Worm (Caenorhabditis elegans): ENCODE measurements around the gene klc-1.
"Not testable (repeated sequence)": the region's sequence is repeated elsewhere in the genome, so short reads cannot be mapped to it uniquely, and the experiment has no call there.

Gene klc-1

ce11 chrIV:11067003-11067402 lies 16.5 kb upstream of the klc-1 start, which contains the start of gene ttr-17:
Gene ttr-17 (minus strand): TSS chrIV:11067026.
- TF ChIP-seq daf-16 (GFP tag; optimal IDR thresholded peaks at IDR 0.05): peak in 1 of 2 experiments; percentile 83
- TF ChIP-seq daf-16 (tag; optimal IDR thresholded peaks at IDR 0.05): no peak
- TF ChIP-seq dve-1 (tag; optimal IDR thresholded peaks at IDR 0.05; ENCODE audit: insufficient read depth): no peak

ce11 chrIV:11068314-11068713 lies 15.2 kb upstream of the klc-1 start:
- no peak for TF ChIP-seq nhr-25 (tag; optimal IDR thresholded peaks at IDR 0.05; ENCODE audit: borderline replicate concordance, insufficient read depth)
- peak; percentile 57 for TF ChIP-seq hlh-30 (tag; optimal IDR thresholded peaks at IDR 0.05; ENCODE audit: insufficient read depth)
- no peak for TF ChIP-seq ceh-82 (tag; optimal IDR thresholded peaks at IDR 0.05)
- TF ChIP-seq nhr-10 (tag; optimal IDR thresholded peaks at IDR 0.05): no peak
- TF ChIP-seq Y75B8A.6 (GFP tag; IDR thresholded peaks at IDR 0.05): no peak
- peak; percentile 93 for TF ChIP-seq nhr-11 (tag; optimal IDR thresholded peaks at IDR 0.05)
- TF ChIP-seq F10B5.3 (tag; optimal IDR thresholded peaks at IDR 0.05): no peak
- no peak for TF ChIP-seq nhr-6 (tag; optimal IDR thresholded peaks at IDR 0.05)
- TF ChIP-seq mes-2 (tag; optimal IDR thresholded peaks at IDR 0.05; ENCODE audit: poor library complexity, severe bottlenecking): no peak
- TF ChIP-seq zip-11 (GFP tag; IDR thresholded peaks at IDR 0.05): no peak
- no peak for TF ChIP-seq pqm-1 (tag; optimal IDR thresholded peaks at IDR 0.05)
- TF ChIP-seq aly-2 (tag; optimal IDR thresholded peaks at IDR 0.05): no peak
- peak in 1 of 2 experiments; percentile 96 for TF ChIP-seq daf-16 (GFP tag; optimal IDR thresholded peaks at IDR 0.05)
- TF ChIP-seq daf-16 (tag; optimal IDR thresholded peaks at IDR 0.05): no peak
- TF ChIP-seq fkh-10 (GFP tag; optimal IDR thresholded peaks at IDR 0.05): no peak
- TF ChIP-seq mdl-1 (tag; optimal IDR thresholded peaks at IDR 0.05): no peak
- TF ChIP-seq zfp-3 (GFP tag; conservative IDR thresholded peaks at IDR 0.05): no peak
- TF ChIP-seq lir-3 (tag; optimal IDR thresholded peaks at IDR 0.05): no peak
- TF ChIP-seq nhr-111 (GFP tag; optimal IDR thresholded peaks at IDR 0.05): no peak
- TF ChIP-seq dpl-1 (GFP tag; optimal IDR thresholded peaks at IDR 0.05): no peak
- TF ChIP-seq zip-2 (tag; optimal IDR thresholded peaks at IDR 0.05): no peak
- no peak for TF ChIP-seq unc-130 (GFP tag; optimal IDR thresholded peaks at IDR 0.05)
- peak; percentile 79 for TF ChIP-seq ceh-20 (GFP tag; IDR thresholded peaks at IDR 0.05)
- TF ChIP-seq nhr-237 (tag; optimal IDR thresholded peaks at IDR 0.05): no peak
- TF ChIP-seq ctbp-1 (GFP tag; IDR thresholded peaks at IDR 0.05): no peak
- TF ChIP-seq nhr-41 (GFP tag; IDR thresholded peaks at IDR 0.05): no peak
- TF ChIP-seq snpc-1.2 (GFP tag; IDR thresholded peaks at IDR 0.05): no peak
- no peak for TF ChIP-seq D1046.2 (GFP tag; IDR thresholded peaks at IDR 0.05)
- no peak for TF ChIP-seq mxl-2 (GFP tag; conservative IDR thresholded peaks at IDR 0.05)
- TF ChIP-seq unc-62 (GFP tag; optimal IDR thresholded peaks at IDR 0.05 in 1 of 2): peak in 1 of 2 experiments; percentile 100
- TF ChIP-seq unc-62 (tag; optimal IDR thresholded peaks at IDR 0.05): no peak
- TF ChIP-seq saeg-2 (GFP tag; IDR thresholded peaks at IDR 0.05): no peak
- TF ChIP-seq zag-1 (tag; optimal IDR thresholded peaks at IDR 0.05): no peak
- TF ChIP-seq ztf-7 (tag; optimal IDR thresholded peaks at IDR 0.05): no peak
- no peak for TF ChIP-seq Y5F2A.4 (GFP tag; optimal IDR thresholded peaks at IDR 0.05)
- no peak for TF ChIP-seq aha-1 (tag)
- TF ChIP-seq sdz-12 (GFP tag; optimal IDR thresholded peaks at IDR 0.05): no peak
- no peak for TF ChIP-seq Y105C5A.15 (GFP tag; IDR thresholded peaks at IDR 0.05)
- no peak for TF ChIP-seq egl-43 (GFP tag; IDR thresholded peaks at IDR 0.05)
- TF ChIP-seq hlh-11 (tag; optimal IDR thresholded peaks at IDR 0.05): peak; percentile 42

ce11 chrIV:11070895-11071294 lies 12.6 kb upstream of the klc-1 start:
- TF ChIP-seq unc-62 (GFP tag; optimal IDR thresholded peaks at IDR 0.05 in 1 of 2) (peak in 1 of 2 experiments; percentile 96), zag-1 (tag; optimal IDR thresholded peaks at IDR 0.05) (peak; percentile 46)
- not testable (repeated sequence) for TF ChIP-seq unc-62 (tag; optimal IDR thresholded peaks at IDR 0.05)
